Fruit fly (Drosophila melanogaster) whole organism, embryonic: ENCODE measurements around the gene Glys.

Source experiments
- BEAF-32 ChIP-seq: fragments of 200-800 bp; sonication (Bioruptor generic); optimal IDR thresholded peaks from 3 replicates; lab custom pipeline; 2017; ENCODE audit warnings: missing biosample characterization, missing genetic modification characterization, mild to moderate bottlenecking, moderate library complexity, missing genetic modification reagents
- Bteb2 ChIP-seq: fragments of 200-800 bp; sonication (Bioruptor generic); optimal IDR thresholded peaks from 2 replicates; lab custom pipeline; 2016; ENCODE audit warnings: missing biosample characterization, missing genetic modification characterization
- C15 ChIP-seq: fragments of 200-800 bp; sonication (Bioruptor generic); IDR thresholded peaks from 3 replicates; pipeline ENCODE4 v1.3.6; 2022; ENCODE audit warnings: missing biosample characterization, missing genetic modification characterization
- CG10959 ChIP-seq: fragments of 200-800 bp; sonication (Bioruptor generic); IDR thresholded peaks from 2 replicates; pipeline ENCODE4 v1.3.6; 2022; ENCODE audit warnings: missing biosample characterization, missing genetic modification characterization
- CG11560 ChIP-seq: fragments of 200-800 bp; sonication (Bioruptor generic); IDR thresholded peaks from 3 replicates; pipeline ENCODE4 v1.3.6; 2022; ENCODE audit warnings: missing biosample characterization, missing genetic modification characterization
- CG15696 ChIP-seq: fragments of 200-800 bp; sonication (Bioruptor generic); optimal IDR thresholded peaks from 2 replicates; lab custom pipeline; 2019; ENCODE audit warnings: missing biosample characterization, mild to moderate bottlenecking, missing genetic modification characterization, moderate library complexity
- CG17186 ChIP-seq: fragments of 200-800 bp; sonication (Bioruptor generic); optimal IDR thresholded peaks from 3 replicates; lab custom pipeline; 2017; ENCODE audit warnings: missing biosample characterization, missing genetic modification reagents, missing genetic modification characterization
- CG30020 ChIP-seq: fragments of 200-800 bp; optimal IDR thresholded peaks from 2 replicates; lab custom pipeline; 2019; ENCODE audit warnings: missing biosample characterization, mild to moderate bottlenecking, missing genetic modification characterization, moderate library complexity
- CG3065 ChIP-seq: fragments of 200-800 bp; sonication (Bioruptor generic); optimal IDR thresholded peaks from 2 replicates; lab custom pipeline; 2016; ENCODE audit warnings: missing biosample characterization, missing genetic modification characterization
- CG4854 ChIP-seq: fragments of 200-800 bp; sonication (Bioruptor generic); optimal IDR thresholded peaks from 2 replicates; lab custom pipeline; 2016; ENCODE audit warnings: missing biosample characterization, missing genetic modification characterization, inconsistent platforms
- CG5953 ChIP-seq: fragments of 200-800 bp; sonication (Bioruptor generic); IDR thresholded peaks from 2 replicates; pipeline ENCODE4 v1.3.6; 2022; ENCODE audit warnings: missing biosample characterization, missing genetic modification characterization
- CG8924 ChIP-seq: fragments of 200-800 bp; optimal IDR thresholded peaks from 3 replicates; lab custom pipeline; 2019; ENCODE audit warnings: missing biosample characterization, mild to moderate bottlenecking, missing genetic modification characterization, moderate library complexity
- CG9797 ChIP-seq: fragments of 200-800 bp; sonication (Bioruptor generic); optimal IDR thresholded peaks from 3 replicates; lab custom pipeline; 2018; ENCODE audit warnings: missing biosample characterization, mild to moderate bottlenecking, missing genetic modification characterization
- Chrac-16 ChIP-seq: fragments of 200-800 bp; sonication (Bioruptor generic); optimal IDR thresholded peaks from 3 replicates; lab custom pipeline; 2016; ENCODE audit warnings: missing biosample characterization, missing genetic modification characterization
- Dp ChIP-seq: fragments of 200-800 bp; sonication (Bioruptor generic); optimal IDR thresholded peaks from 2 replicates; lab custom pipeline; 2018; ENCODE audit warnings: missing biosample characterization, mild to moderate bottlenecking, missing genetic modification characterization, moderate library complexity
- E2f1 ChIP-seq: fragments of 200-800 bp; sonication (Bioruptor generic); IDR thresholded peaks from 2 replicates; pipeline ENCODE4 v1.3.6; 2022; ENCODE audit warnings: missing biosample characterization, missing genetic modification characterization
- Ets65A ChIP-seq: fragments of 200-800 bp; sonication (Bioruptor generic); peaks from one replicate; lab custom pipeline; 2016; ENCODE audit warnings: missing biosample characterization, missing genetic modification characterization
- Fer3 ChIP-seq: fragments of 200-800 bp; sonication (Bioruptor generic); optimal IDR thresholded peaks from 2 replicates; lab custom pipeline; 2018; ENCODE audit warnings: missing biosample characterization, mild to moderate bottlenecking, missing genetic modification characterization, moderate library complexity
- HmgD ChIP-seq: fragments of 200-800 bp; sonication (Bioruptor generic); optimal IDR thresholded peaks from 3 replicates; lab custom pipeline; 2016; ENCODE audit warnings: missing biosample characterization, missing genetic modification characterization
- MESR4 ChIP-seq: fragments of 200-800 bp; sonication (Bioruptor generic); optimal IDR thresholded peaks from 2 replicates; lab custom pipeline; 2018; ENCODE audit warnings: missing biosample characterization, mild to moderate bottlenecking, missing genetic modification characterization, moderate library complexity
- Mrtf ChIP-seq: fragments of 200-800 bp; sonication (Bioruptor generic); IDR thresholded peaks from 3 replicates; pipeline ENCODE4 v1.3.6; 2022; ENCODE audit warnings: missing biosample characterization, missing genetic modification characterization
- Oaz ChIP-seq: fragments of 200-800 bp; sonication (Bioruptor generic); IDR thresholded peaks from 2 replicates; pipeline ENCODE4 v1.3.6; 2022; ENCODE audit warnings: missing biosample characterization, missing genetic modification characterization
- Taf1 ChIP-seq: fragments of 200-800 bp; sonication (Bioruptor generic); IDR thresholded peaks from 2 replicates; pipeline ENCODE4 v1.3.6; 2022; ENCODE audit warnings: missing biosample characterization, missing genetic modification characterization
- ase ChIP-seq: fragments of 200-800 bp; sonication (Bioruptor generic); IDR thresholded peaks from 3 replicates; pipeline ENCODE4 v1.3.6; 2022; ENCODE audit warnings: missing biosample characterization, missing genetic modification characterization
- bab2 ChIP-seq: fragments of 200-800 bp; sonication (Bioruptor generic); optimal IDR thresholded peaks from 2 replicates; lab custom pipeline; 2016; ENCODE audit warnings: missing biosample characterization, missing genetic modification characterization
- bcd ChIP-seq: fragments of 200-800 bp; sonication (Bioruptor generic); optimal IDR thresholded peaks from 2 replicates; lab custom pipeline; 2017; ENCODE audit warnings: missing biosample characterization, mild to moderate bottlenecking, missing genetic modification characterization
- bigmax ChIP-seq: fragments of 200-800 bp; sonication (Bioruptor generic); optimal IDR thresholded peaks from 2 replicates; lab custom pipeline; 2018; ENCODE audit warnings: missing biosample characterization, mild to moderate bottlenecking, missing genetic modification characterization
- cas ChIP-seq: fragments of 200-800 bp; sonication (Bioruptor generic); IDR thresholded peaks from 2 replicates; pipeline ENCODE4 v1.3.6; 2022; ENCODE audit warnings: missing biosample characterization, missing genetic modification characterization
- cato ChIP-seq: fragments of 200-800 bp; sonication (Bioruptor generic); optimal IDR thresholded peaks from 2 replicates; lab custom pipeline; 2016; ENCODE audit warnings: missing biosample characterization, missing genetic modification characterization, borderline replicate concordance
- chm ChIP-seq: fragments of 200-800 bp; sonication (Bioruptor generic); IDR thresholded peaks from 2 replicates; pipeline ENCODE4 v1.3.6; 2022; ENCODE audit warnings: missing biosample characterization, missing genetic modification characterization
- cwo ChIP-seq: fragments of 200-800 bp; sonication (Bioruptor generic); optimal IDR thresholded peaks from 3 replicates; lab custom pipeline; 2017; ENCODE audit warnings: missing biosample characterization, missing genetic modification characterization, mild to moderate bottlenecking, moderate library complexity, missing genetic modification reagents
- emc ChIP-seq: fragments of 200-800 bp; sonication (Bioruptor generic); optimal IDR thresholded peaks from 2 replicates; lab custom pipeline; 2016; ENCODE audit warnings: missing biosample characterization, missing genetic modification characterization
- gro ChIP-seq: fragments of 200-800 bp; sonication (Bioruptor generic); optimal IDR thresholded peaks from 2 replicates; lab custom pipeline; 2016; ENCODE audit warnings: missing biosample characterization, missing genetic modification characterization
- lilli ChIP-seq: fragments of 200-800 bp; sonication (Bioruptor generic); optimal IDR thresholded peaks from 3 replicates; lab custom pipeline; 2016; ENCODE audit warnings: missing biosample characterization, missing genetic modification characterization
- odd ChIP-seq: fragments of 200-800 bp; sonication (Bioruptor generic); optimal IDR thresholded peaks from 2 replicates; lab custom pipeline; 2017; ENCODE audit warnings: missing biosample characterization, mild to moderate bottlenecking, missing genetic modification characterization
- onecut ChIP-seq: fragments of 200-800 bp; sonication (Bioruptor generic); IDR thresholded peaks from 2 replicates; pipeline ENCODE4 v1.3.6; 2022; ENCODE audit warnings: missing biosample characterization, missing genetic modification characterization
- pho ChIP-seq: fragments of 200-800 bp; sonication (Bioruptor generic); optimal IDR thresholded peaks from 2 replicates; lab custom pipeline; 2016; ENCODE audit warnings: missing biosample characterization, missing genetic modification characterization
- pnt ChIP-seq: fragments of 200-800 bp; sonication (Bioruptor generic); optimal IDR thresholded peaks from 3 replicates; lab custom pipeline; 2016; ENCODE audit warnings: missing biosample characterization, missing genetic modification characterization
- ro ChIP-seq: fragments of 200-800 bp; sonication (Bioruptor generic); IDR thresholded peaks from 2 replicates; pipeline ENCODE4 v1.3.6; 2022; ENCODE audit warnings: missing biosample characterization, missing genetic modification characterization
- row ChIP-seq: fragments of 200-800 bp; sonication (Bioruptor generic); IDR thresholded peaks from 3 replicates; pipeline ENCODE4 v1.3.6; 2022; ENCODE audit warnings: missing biosample characterization, missing genetic modification characterization
- salm ChIP-seq: fragments of 200-800 bp; sonication (Bioruptor generic); optimal IDR thresholded peaks from 2 replicates; lab custom pipeline; 2018; ENCODE audit warnings: missing biosample characterization, mild to moderate bottlenecking, missing genetic modification characterization
- schlank ChIP-seq: fragments of 200-800 bp; sonication (Bioruptor generic); optimal IDR thresholded peaks from 2 replicates; lab custom pipeline; 2018; ENCODE audit warnings: missing biosample characterization, mild to moderate bottlenecking, missing genetic modification characterization
- stc ChIP-seq: fragments of 200-800 bp; sonication (Bioruptor generic); IDR thresholded peaks from 2 replicates; pipeline ENCODE4 v1.3.6; 2022; ENCODE audit warnings: missing biosample characterization, missing genetic modification characterization
- sug ChIP-seq: fragments of 200-800 bp; optimal IDR thresholded peaks from 2 replicates; lab custom pipeline; 2019; ENCODE audit warnings: missing biosample characterization, mild to moderate bottlenecking, missing genetic modification characterization, moderate library complexity
- tx ChIP-seq: fragments of 200-800 bp; sonication (Bioruptor generic); optimal IDR thresholded peaks from 2 replicates; lab custom pipeline; 2016; ENCODE audit warnings: missing biosample characterization, missing genetic modification characterization
- wdn ChIP-seq: fragments of 200-800 bp; sonication (Bioruptor generic); IDR thresholded peaks from 2 replicates; pipeline ENCODE4 v1.3.6; 2022; ENCODE audit warnings: missing biosample characterization, missing genetic modification characterization
- yki ChIP-seq: fragments of >200 bp; optimal IDR thresholded peaks from 3 replicates; lab custom pipeline; 2018
- zen ChIP-seq: fragments of 200-800 bp; sonication (Bioruptor generic); optimal IDR thresholded peaks from 3 replicates; lab custom pipeline; 2018; ENCODE audit warnings: missing biosample characterization, mild to moderate bottlenecking, missing genetic modification characterization, moderate library complexity
- zen2 ChIP-seq: fragments of 200-800 bp; sonication (Bioruptor generic); IDR thresholded peaks from 3 replicates; pipeline ENCODE4 v1.3.6; 2022; ENCODE audit warnings: missing biosample characterization, missing genetic modification characterization; ENCODE audit not compliant: partially characterized antibody
- zfh2 ChIP-seq: fragments of 200-800 bp; sonication (Bioruptor generic); optimal IDR thresholded peaks from 2 replicates; lab custom pipeline; 2016; ENCODE audit warnings: missing biosample characterization, missing genetic modification characterization

The Glys gene

DNA sequence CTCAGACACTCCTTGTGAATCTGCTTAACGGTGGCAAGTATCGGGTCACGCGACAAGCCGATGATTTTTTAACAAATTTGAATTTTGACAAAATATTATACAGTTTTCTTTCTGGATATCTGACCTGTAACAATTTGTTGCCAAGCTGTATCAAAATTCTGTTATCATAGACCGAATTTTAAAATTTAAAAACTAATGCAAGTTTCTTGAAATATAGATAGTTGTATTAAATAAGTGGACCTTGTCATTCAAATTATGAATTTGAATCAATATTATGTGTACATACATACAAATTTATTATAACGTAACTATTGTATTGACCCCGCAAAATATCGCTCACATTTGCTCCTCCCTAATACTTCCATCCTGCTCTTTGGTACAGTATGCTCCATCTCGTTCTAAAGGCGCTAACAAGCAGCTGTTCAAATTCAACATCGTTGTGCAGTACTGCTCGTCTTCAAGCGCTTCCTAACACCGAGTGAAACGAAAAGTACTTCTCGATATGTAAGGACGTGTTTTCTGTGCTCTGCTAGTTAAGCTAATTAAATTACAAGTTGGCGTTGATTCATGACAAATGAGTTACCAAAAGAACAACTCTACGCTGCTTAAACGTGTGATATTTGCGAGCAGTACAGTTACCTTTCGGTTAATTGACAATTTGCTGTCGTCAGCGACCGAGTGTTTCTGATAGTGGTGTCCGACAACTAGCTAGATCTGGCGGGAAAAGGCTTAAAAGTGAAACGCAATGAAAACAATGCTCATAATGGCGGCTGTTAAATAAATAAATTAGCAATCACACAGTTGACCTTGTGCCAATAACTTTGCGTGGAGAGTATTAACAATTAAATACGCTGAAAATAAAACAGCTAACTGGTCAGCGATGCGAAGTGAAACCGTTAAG, 49.1 kb upstream of the Glys start, which contains the start of the genes Kpc1 and CG42542 (continued):
- no peak for TF ChIP-seq Fer3 (tag; lab: Kevin White, UChicago)
- TF ChIP-seq schlank, result peak; percentile 33
- no peak for TF ChIP-seq C15 (GFP tag; lab: Robert Waterston, UW)
- TF ChIP-seq CG9797 (GFP tag; lab: Kevin White, UChicago), result peak; percentile 36
- no peak for TF ChIP-seq odd (GFP tag; lab: Kevin White, UChicago)
- TF ChIP-seq pho (GFP tag; lab: Kevin White, UChicago), result peak; percentile 68
- TF ChIP-seq ro, result no peak
- peak; percentile 96 for TF ChIP-seq Ets65A
- no peak for TF ChIP-seq CG4854 (GFP tag; lab: Kevin White, UChicago)
- peak; percentile 89 for TF ChIP-seq lilli (GFP tag; lab: Kevin White, UChicago)
- TF ChIP-seq gro, result peak; percentile 86
- peak; percentile 58 for TF ChIP-seq CG3065
- TF ChIP-seq sug (tag; lab: Kevin White, UChicago), result peak; percentile 63
- no peak for TF ChIP-seq CG11560
- TF ChIP-seq cato (GFP tag; lab: Kevin White, UChicago), result peak; percentile 74
- TF ChIP-seq BEAF-32 (GFP tag; lab: Kevin White, UChicago), result peak; percentile 95
- peak; percentile 71 for TF ChIP-seq Bteb2 (GFP tag; lab: Kevin White, UChicago)
- TF ChIP-seq ase (GFP tag; lab: Robert Waterston, UW), result peak; percentile 66
- no peak for TF ChIP-seq CG5953
- TF ChIP-seq zen2 (GFP tag; lab: Robert Waterston, UW), result peak; percentile 90
- peak; percentile 60 for TF ChIP-seq pnt
- TF ChIP-seq Taf1 (GFP tag; lab: Robert Waterston, UW), result 0 out of 2 replicates have a peak, but pooled peaks have one; percentile 24
- TF ChIP-seq CG8924, result peak; percentile 44
- TF ChIP-seq CG15696 (tag; lab: Kevin White, UChicago), result peak; percentile 73
- TF ChIP-seq emc (GFP tag; lab: Kevin White, UChicago), result peak; percentile 27
- peak; percentile 83 for TF ChIP-seq zfh2 (GFP tag; lab: Kevin White, UChicago)
- TF ChIP-seq onecut, result peak; percentile 0
- TF ChIP-seq MESR4 (GFP tag; lab: Kevin White, UChicago), result peak; percentile 84
- peak; percentile 73 for TF ChIP-seq HmgD (GFP tag; lab: Kevin White, UChicago)
- peak; percentile 83 for TF ChIP-seq Dp (GFP tag; lab: Kevin White, UChicago)
- no peak for TF ChIP-seq salm
- peak; percentile 54 for TF ChIP-seq CG30020
- peak; percentile 60 for TF ChIP-seq tx (GFP tag; lab: Kevin White, UChicago)
- TF ChIP-seq E2f1 (GFP tag; lab: Robert Waterston, UW), result no peak
- peak; percentile 16; the same call in 1 of the 2 replicates for TF ChIP-seq cas
- TF ChIP-seq CG17186 (GFP tag; lab: Kevin White, UChicago), result peak; percentile 20
- peak; percentile 26 for TF ChIP-seq zen (tag; lab: Kevin White, UChicago)
- TF ChIP-seq chm (GFP tag; lab: Robert Waterston, UW), result peak; percentile 64; the same call in 1 of the 2 replicates
- peak; percentile 54; the same call in 1 of the 2 replicates for TF ChIP-seq CG10959 (GFP tag; lab: Robert Waterston, UW)
- no peak for TF ChIP-seq Oaz
- TF ChIP-seq Chrac-16 (GFP tag; lab: Kevin White, UChicago), result peak; percentile 67
- no peak for TF ChIP-seq stc (GFP tag; lab: Robert Waterston, UW)
- TF ChIP-seq Mrtf (GFP tag; lab: Robert Waterston, UW), result no peak
- peak; percentile 56 for TF ChIP-seq wdn (GFP tag; lab: Robert Waterston, UW)
- TF ChIP-seq cwo (GFP tag; lab: Kevin White, UChicago), result peak; percentile 58
- no peak for TF ChIP-seq bigmax (GFP tag; lab: Kevin White, UChicago)
- peak; percentile 69 for TF ChIP-seq bcd (GFP tag; lab: Kevin White, UChicago)
- TF ChIP-seq yki (lab: Kevin White, UChicago), result no peak
- TF ChIP-seq row (GFP tag; lab: Robert Waterston, UW), result peak; percentile 92
- TF ChIP-seq bab2 (GFP tag; lab: Kevin White, UChicago), result peak; percentile 38
